Fruit fly (Drosophila melanogaster): ENCODE results near the gene CG14210.

CG14210 gene

DNA sequence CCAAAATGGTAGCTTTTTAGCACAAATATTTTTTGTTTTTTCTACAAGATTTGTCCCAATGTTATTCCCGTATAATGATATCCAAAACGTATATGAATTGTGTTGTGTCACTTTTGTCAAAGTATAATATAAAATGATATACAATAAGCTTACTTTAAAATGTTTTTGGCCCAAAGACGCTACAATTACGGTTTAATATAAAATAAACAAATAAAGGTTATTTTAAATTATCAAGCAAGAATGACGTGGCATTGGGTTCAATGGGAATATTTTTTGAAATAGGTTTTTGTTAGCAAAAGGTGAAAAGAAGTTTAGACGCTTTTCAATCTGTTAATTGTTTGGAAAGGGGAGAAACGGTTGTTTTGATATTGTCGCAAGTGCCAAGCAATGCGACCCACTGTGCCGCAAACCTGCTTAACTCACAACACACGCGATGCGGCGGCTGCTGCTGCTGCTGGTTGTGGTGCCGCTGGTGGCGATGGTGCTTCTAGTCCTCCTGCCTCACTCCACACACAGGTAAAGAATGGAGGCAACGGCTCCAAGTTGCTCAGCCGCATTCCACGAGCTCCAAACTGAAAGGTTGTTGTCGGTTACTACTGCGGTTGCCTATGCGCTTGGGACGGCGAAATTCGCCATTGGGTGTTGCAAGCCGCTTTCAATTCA, 47.3 kb downstream of the CG14210 start (continued):
- TF ChIP-seq CG18262 (tag; optimal IDR thresholded peaks at IDR 0.05) (peak; percentile 82), CG11560 (tag; IDR thresholded peaks at IDR 0.05) (no peak), nmo (GFP tag; optimal IDR thresholded peaks at IDR 0.05) (peak; percentile 70), prd (optimal IDR thresholded peaks at IDR 0.05) (no peak), prd (GFP tag; IDR thresholded peaks at IDR 0.05) (0 out of 3 replicates have a peak, but pooled peaks have one; percentile 16), Nf-YA (GFP tag; IDR thresholded peaks at IDR 0.05) (no peak), Ets65A (GFP tag) (peak; percentile 66), ro (GFP tag; IDR thresholded peaks at IDR 0.05) (no peak), maf-S (GFP tag; optimal IDR thresholded peaks at IDR 0.05) (no peak), Ets97D (GFP tag; optimal IDR thresholded peaks at IDR 0.05) (no peak), CG12219 (GFP tag; optimal IDR thresholded peaks at IDR 0.05) (no peak), CG13296 (GFP tag; optimal IDR thresholded peaks at IDR 0.05) (no peak), corto (GFP tag; optimal IDR thresholded peaks at IDR 0.05) (no peak), CG9797 (GFP tag; optimal IDR thresholded peaks at IDR 0.05) (no peak), hkb (optimal IDR thresholded peaks at IDR 0.05) (no peak), hkb (GFP tag; IDR thresholded peaks at IDR 0.05) (no peak), CG10565 (GFP tag; optimal IDR thresholded peaks at IDR 0.05) (no peak), Fer3 (tag; optimal IDR thresholded peaks at IDR 0.05) (peak; percentile 44), gfzf (GFP tag; optimal IDR thresholded peaks at IDR 0.05) (no peak), fd102C (GFP tag; optimal IDR thresholded peaks at IDR 0.05) (no peak), CG31365 (tag; optimal IDR thresholded peaks at IDR 0.05) (no peak), HLH3B (GFP tag; IDR thresholded peaks at IDR 0.05) (no peak), vnd (GFP tag; IDR thresholded peaks at IDR 0.05; ENCODE audit: partially characterized antibody) (no peak), lbe (GFP tag; optimal IDR thresholded peaks at IDR 0.05) (no peak), ewg (GFP tag; optimal IDR thresholded peaks at IDR 0.05) (peak; percentile 19), CG4328 (GFP tag; optimal IDR thresholded peaks at IDR 0.05) (peak; percentile 28), ttk (GFP tag; IDR thresholded peaks at IDR 0.05) (no peak), CG12942 (GFP tag; optimal IDR thresholded peaks at IDR 0.05) (peak; percentile 36), CoRest (tag; optimal IDR thresholded peaks at IDR 0.05) (peak; percentile 76), CG11504 (tag; optimal IDR thresholded peaks at IDR 0.05) (peak; percentile 53), Bgb (GFP tag; IDR thresholded peaks at IDR 0.05; ENCODE audit: partially characterized antibody) (no peak), dmrt99B (tag; optimal IDR thresholded peaks at IDR 0.05) (peak; percentile 72), slou (GFP tag; optimal IDR thresholded peaks at IDR 0.05) (no peak), CG7372 (GFP tag; IDR thresholded peaks at IDR 0.05) (no peak), CG12769 (tag; optimal IDR thresholded peaks at IDR 0.05) (no peak), CG1529 (GFP tag; optimal IDR thresholded peaks at IDR 0.05) (peak; percentile 55), ase (GFP tag; IDR thresholded peaks at IDR 0.05) (no peak), schlank (tag; optimal IDR thresholded peaks at IDR 0.05) (no peak), CG15011 (GFP tag; optimal IDR thresholded peaks at IDR 0.05) (peak; percentile 57), knrl (GFP tag; IDR thresholded peaks at IDR 0.05; ENCODE audit: partially characterized antibody) (no peak), tna (GFP tag; IDR thresholded peaks at IDR 0.05; ENCODE audit: partially characterized antibody) (no peak), onecut (GFP tag; IDR thresholded peaks at IDR 0.05) (no peak), Bdp1 (GFP tag; optimal IDR thresholded peaks at IDR 0.05) (no peak), Myb (GFP tag; optimal IDR thresholded peaks at IDR 0.05) (no peak), Awh (GFP tag; IDR thresholded peaks at IDR 0.05) (0 out of 2 replicates have a peak, but pooled peaks have one; percentile 13), tap (tag; optimal IDR thresholded peaks at IDR 0.05) (no peak), pb (GFP tag; optimal IDR thresholded peaks at IDR 0.05) (no peak), ken (GFP tag; IDR thresholded peaks at IDR 0.05) (no peak), H15 (GFP tag; IDR thresholded peaks at IDR 0.05) (no peak), CG34224 (GFP tag; IDR thresholded peaks at IDR 0.05; ENCODE audit: partially characterized antibody) (no peak), CG3407 (GFP tag; optimal IDR thresholded peaks at IDR 0.05) (no peak)

Data from whole organism, embryonic.